Fruit fly (Drosophila melanogaster) whole organism, wandering third instar larva: ENCODE measurements around the gene CG33688.

Experiments
- Abd-B ChIP-seq: fragments of >200 bp; optimal IDR thresholded peaks from 2 replicates; lab custom pipeline; 2017; ENCODE audit warnings: missing biosample characterization, missing genetic modification characterization
- Dfd ChIP-seq: fragments of >200 bp; optimal IDR thresholded peaks from 2 replicates; lab custom pipeline; 2017; ENCODE audit warnings: missing biosample characterization, missing genetic modification characterization
- Hr78 ChIP-seq: fragments of >200 bp; optimal IDR thresholded peaks from 2 replicates; lab custom pipeline; 2017; ENCODE audit warnings: missing biosample characterization, missing genetic modification characterization
- dl ChIP-seq, 2 experiments: fragments of 175-275, 200-275 bp in 1 of 2; fragments of 200-275 bp in 1 of 2; sonication (Bioruptor generic); optimal IDR thresholded peaks; lab custom pipeline; 2018; ENCODE audit warnings: mild to moderate bottlenecking in 2 of 2, missing biosample characterization in 2 of 2, missing genetic modification characterization in 2 of 2, moderate library complexity in 2 of 2; ENCODE audit not compliant: partially characterized antibody in 2 of 2, insufficient read depth in 1 of 2
- h ChIP-seq: fragments of 200-800 bp; sonication (Bioruptor generic); optimal IDR thresholded peaks from 3 replicates; lab custom pipeline; 2016; ENCODE audit warnings: missing biosample characterization, mild to moderate bottlenecking, missing genetic modification characterization
- pan ChIP-seq: fragments of >200 bp; optimal IDR thresholded peaks from 2 replicates; lab custom pipeline; 2017

- TF ChIP-seq h (GFP tag; lab: Kevin White, UChicago), result no peak
- TF ChIP-seq Hr78 (GFP tag; lab: Kevin White, UChicago), result no peak
- no peak for TF ChIP-seq Abd-B (GFP tag; lab: Kevin White, UChicago)
- TF ChIP-seq pan, result no peak
- TF ChIP-seq dl (GFP tag; optimal IDR thresholded peaks at IDR 0.05; lab: Kevin White, UChicago; ENCODE audit: insufficient read depth in 1 of 2, partially characterized antibody in 2 of 2), result no peak
- TF ChIP-seq Dfd (GFP tag; lab: Kevin White, UChicago), result no peak
These were observed 22.3 kb downstream of the CG33688 start for dm6 chr3L:16221278-16221677.
